Fruit fly (Drosophila melanogaster) whole organism, embryonic: ENCODE data around the gene Pfas.
A peak's percentile ranks its signal among the peaks of the same experiment; 100 is the strongest.

Source experiments
- Ada2b ChIP-seq: fragments of 200-800 bp; sonication (Bioruptor generic); IDR thresholded peaks from 2 replicates; pipeline ENCODE4 v1.3.6; 2022; ENCODE audit warnings: missing biosample characterization, missing genetic modification characterization
- Atf3 ChIP-seq: fragments of 200-800 bp; sonication (Bioruptor generic); optimal IDR thresholded peaks from 3 replicates; lab custom pipeline; 2016; ENCODE audit warnings: missing biosample characterization, missing genetic modification characterization
- Bteb2 ChIP-seq: fragments of 200-800 bp; sonication (Bioruptor generic); optimal IDR thresholded peaks from 2 replicates; lab custom pipeline; 2016; ENCODE audit warnings: missing biosample characterization, missing genetic modification characterization
- CG11695 ChIP-seq: fragments of 200-800 bp; sonication (Bioruptor generic); IDR thresholded peaks from 3 replicates; pipeline ENCODE4 v1.3.6; 2022; ENCODE audit warnings: missing biosample characterization, missing genetic modification characterization
- CG1233 ChIP-seq: fragments of 200-800 bp; sonication (Bioruptor generic); optimal IDR thresholded peaks from 4 replicates; lab custom pipeline; 2018; ENCODE audit warnings: missing biosample characterization, mild to moderate bottlenecking, missing genetic modification characterization
- CG12942 ChIP-seq: fragments of 200-800 bp; sonication (Bioruptor generic); optimal IDR thresholded peaks from 3 replicates; lab custom pipeline; 2016; ENCODE audit warnings: missing biosample characterization, missing genetic modification characterization
- CG13424 ChIP-seq: fragments of 200-800 bp; sonication (Bioruptor generic); optimal IDR thresholded peaks from 2 replicates; lab custom pipeline; 2019; ENCODE audit warnings: missing biosample characterization, mild to moderate bottlenecking, missing genetic modification characterization, moderate library complexity
- CG13624 ChIP-seq: fragments of 200-800 bp; sonication (Bioruptor generic); optimal IDR thresholded peaks from 2 replicates; lab custom pipeline; 2016; ENCODE audit warnings: missing biosample characterization, missing genetic modification characterization
- CG14710 ChIP-seq: fragments of 200-800 bp; sonication (Bioruptor generic); optimal IDR thresholded peaks from 3 replicates; lab custom pipeline; 2019; ENCODE audit warnings: missing biosample characterization, mild to moderate bottlenecking, missing genetic modification characterization, moderate library complexity
- CG15073 ChIP-seq: fragments of 200-800 bp; sonication (Bioruptor generic); optimal IDR thresholded peaks from 2 replicates; lab custom pipeline; 2016; ENCODE audit warnings: missing biosample characterization, missing genetic modification characterization
- CG16863 ChIP-seq: fragments of 200-800 bp; sonication (Bioruptor generic); optimal IDR thresholded peaks from 3 replicates; lab custom pipeline; 2016; ENCODE audit warnings: missing biosample characterization, missing genetic modification characterization
- CG17328 ChIP-seq: fragments of 200-800 bp; sonication (Bioruptor generic); IDR thresholded peaks from 2 replicates; pipeline ENCODE4 v1.3.6; 2022; ENCODE audit warnings: missing biosample characterization, missing genetic modification characterization
- CG2120 ChIP-seq: fragments of 200-800 bp; sonication (Bioruptor generic); optimal IDR thresholded peaks from 3 replicates; lab custom pipeline; 2016; ENCODE audit warnings: missing biosample characterization, missing genetic modification characterization
- CG32772 ChIP-seq: fragments of 200-800 bp; sonication (Bioruptor generic); IDR thresholded peaks from 2 replicates; pipeline ENCODE4 v1.3.6; 2022; ENCODE audit warnings: missing biosample characterization, missing genetic modification characterization
- CG33557 ChIP-seq: fragments of 200-800 bp; sonication (Bioruptor generic); optimal IDR thresholded peaks from 2 replicates; lab custom pipeline; 2019; ENCODE audit warnings: missing biosample characterization, mild to moderate bottlenecking, missing genetic modification characterization, moderate library complexity
- CG4854 ChIP-seq: fragments of 200-800 bp; sonication (Bioruptor generic); optimal IDR thresholded peaks from 2 replicates; lab custom pipeline; 2016; ENCODE audit warnings: missing biosample characterization, missing genetic modification characterization, inconsistent platforms
- CG6683 ChIP-seq: fragments of 200-800 bp; sonication (Bioruptor generic); optimal IDR thresholded peaks from 2 replicates; lab custom pipeline; 2017; ENCODE audit warnings: missing biosample characterization, mild to moderate bottlenecking, missing genetic modification characterization, missing genetic modification reagents
- CG7745 ChIP-seq: fragments of 200-800 bp; sonication (Bioruptor generic); optimal IDR thresholded peaks from 2 replicates; lab custom pipeline; 2018; ENCODE audit warnings: missing biosample characterization, mild to moderate bottlenecking, missing genetic modification characterization, moderate library complexity
- CG8359 ChIP-seq: fragments of 200-800 bp; sonication (Bioruptor generic); optimal IDR thresholded peaks from 2 replicates; lab custom pipeline; 2017; ENCODE audit warnings: missing biosample characterization, mild to moderate bottlenecking, missing genetic modification characterization, borderline replicate concordance
- CG8388 ChIP-seq: fragments of 200-800 bp; sonication (Bioruptor generic); optimal IDR thresholded peaks from 2 replicates; lab custom pipeline; 2019; ENCODE audit warnings: missing biosample characterization, mild to moderate bottlenecking, missing genetic modification characterization, moderate library complexity
- Dip3 ChIP-seq: fragments of 200-800 bp; sonication (Bioruptor generic); optimal IDR thresholded peaks from 3 replicates; lab custom pipeline; 2016; ENCODE audit warnings: missing biosample characterization, missing genetic modification characterization
- Drgx ChIP-seq: fragments of 200-800 bp; sonication (Bioruptor generic); IDR thresholded peaks from 2 replicates; pipeline ENCODE4 v1.3.6; 2022; ENCODE audit warnings: missing biosample characterization, missing genetic modification characterization
- Elba2 ChIP-seq: fragments of 200-800 bp; sonication (Bioruptor generic); optimal IDR thresholded peaks from 3 replicates; lab custom pipeline; 2016; ENCODE audit warnings: missing biosample characterization, missing genetic modification characterization
- Fer3 ChIP-seq: fragments of 200-800 bp; sonication (Bioruptor generic); optimal IDR thresholded peaks from 2 replicates; lab custom pipeline; 2018; ENCODE audit warnings: missing biosample characterization, mild to moderate bottlenecking, missing genetic modification characterization, moderate library complexity
- H15 ChIP-seq: fragments of 200-800 bp; sonication (Bioruptor generic); IDR thresholded peaks from 3 replicates; pipeline ENCODE4 v1.3.6; 2022; ENCODE audit warnings: missing biosample characterization, missing genetic modification characterization
- HmgD ChIP-seq: fragments of 200-800 bp; sonication (Bioruptor generic); optimal IDR thresholded peaks from 3 replicates; lab custom pipeline; 2016; ENCODE audit warnings: missing biosample characterization, missing genetic modification characterization
- Mes4 ChIP-seq: fragments of 200-800 bp; sonication (Bioruptor generic); optimal IDR thresholded peaks from 2 replicates; lab custom pipeline; 2016; ENCODE audit warnings: missing biosample characterization, missing genetic modification characterization
- Oaz ChIP-seq: fragments of 200-800 bp; sonication (Bioruptor generic); IDR thresholded peaks from 2 replicates; pipeline ENCODE4 v1.3.6; 2022; ENCODE audit warnings: missing biosample characterization, missing genetic modification characterization
- Optix ChIP-seq: fragments of 200-800 bp; sonication (Bioruptor generic); IDR thresholded peaks from 3 replicates; pipeline ENCODE4 v1.3.6; 2022; ENCODE audit warnings: missing biosample characterization, missing genetic modification characterization
- PHDP ChIP-seq: fragments of 200-800 bp; sonication (Bioruptor generic); optimal IDR thresholded peaks from 3 replicates; lab custom pipeline; 2018; ENCODE audit warnings: missing biosample characterization, mild to moderate bottlenecking, missing genetic modification characterization, moderate library complexity
- Ravus ChIP-seq: fragments of 200-800 bp; sonication (Bioruptor generic); IDR thresholded peaks from 2 replicates; pipeline ENCODE4 v1.3.6; 2022; ENCODE audit warnings: missing biosample characterization, missing genetic modification characterization
- Xbp1 ChIP-seq: fragments of 200-800 bp; sonication (Bioruptor generic); optimal IDR thresholded peaks from 3 replicates; lab custom pipeline; 2016; ENCODE audit warnings: missing biosample characterization, mild to moderate bottlenecking, missing genetic modification characterization
- az2 ChIP-seq: fragments of 200-800 bp; sonication (Bioruptor generic); optimal IDR thresholded peaks from 3 replicates; lab custom pipeline; 2016; ENCODE audit warnings: missing biosample characterization, missing genetic modification characterization
- cas ChIP-seq: fragments of 200-800 bp; sonication (Bioruptor generic); IDR thresholded peaks from 2 replicates; pipeline ENCODE4 v1.3.6; 2022; ENCODE audit warnings: missing biosample characterization, missing genetic modification characterization
- chif ChIP-seq, 2 experiments: fragments of 200-800 bp; sonication (Bioruptor generic); optimal IDR thresholded peaks; 3 replicates each; lab custom pipeline; 2016; ENCODE audit warnings: missing biosample characterization in 2 of 2, missing genetic modification characterization in 2 of 2
- chn ChIP-seq: fragments of 200-800 bp; sonication (Bioruptor generic); optimal IDR thresholded peaks from 2 replicates; lab custom pipeline; 2016; ENCODE audit warnings: missing biosample characterization, missing genetic modification characterization
- dan ChIP-seq: fragments of 200-800 bp; sonication (Bioruptor generic); IDR thresholded peaks from 2 replicates; pipeline ENCODE4 v1.3.6; 2022; ENCODE audit warnings: missing biosample characterization, missing genetic modification characterization
- dm ChIP-seq: fragments of 200-800 bp; sonication (Bioruptor generic); optimal IDR thresholded peaks from 3 replicates; lab custom pipeline; 2016; ENCODE audit warnings: missing biosample characterization, missing genetic modification characterization
- ems ChIP-seq: fragments of 200-800 bp; sonication (Bioruptor generic); optimal IDR thresholded peaks from 3 replicates; lab custom pipeline; 2016; ENCODE audit warnings: missing biosample characterization, missing genetic modification characterization
- en ChIP-seq: fragments of 200-800 bp; sonication (Bioruptor generic); optimal IDR thresholded peaks from 2 replicates; lab custom pipeline; 2016; ENCODE audit warnings: missing biosample characterization, missing genetic modification characterization
- ewg ChIP-seq: fragments of 200-800 bp; sonication (Bioruptor generic); optimal IDR thresholded peaks from 3 replicates; lab custom pipeline; 2017; ENCODE audit warnings: mild to moderate bottlenecking, missing biosample characterization, missing genetic modification reagents, missing genetic modification characterization
- fd3F ChIP-seq: fragments of 200-800 bp; sonication (Bioruptor generic); optimal IDR thresholded peaks from 2 replicates; lab custom pipeline; 2018; ENCODE audit warnings: missing biosample characterization, mild to moderate bottlenecking, missing genetic modification characterization, moderate library complexity
- gfzf ChIP-seq: fragments of 200-800 bp; sonication (Bioruptor generic); optimal IDR thresholded peaks from 2 replicates; lab custom pipeline; 2016; ENCODE audit warnings: missing biosample characterization, mild to moderate bottlenecking, missing genetic modification characterization, moderate library complexity
- ind ChIP-seq: fragments of 200-800 bp; sonication (Bioruptor generic); optimal IDR thresholded peaks from 3 replicates; lab custom pipeline; 2016; ENCODE audit warnings: missing biosample characterization, missing genetic modification characterization
- lmd ChIP-seq: fragments of 200-800 bp; sonication (Bioruptor generic); IDR thresholded peaks from 2 replicates; pipeline ENCODE4 v1.3.6; 2022; ENCODE audit warnings: missing biosample characterization, missing genetic modification characterization
- pnt ChIP-seq: fragments of 200-800 bp; sonication (Bioruptor generic); optimal IDR thresholded peaks from 3 replicates; lab custom pipeline; 2016; ENCODE audit warnings: missing biosample characterization, missing genetic modification characterization
- sob ChIP-seq: fragments of 200-800 bp; sonication (Bioruptor generic); IDR thresholded peaks from 2 replicates; pipeline ENCODE4 v1.3.6; 2022; ENCODE audit warnings: missing biosample characterization, missing genetic modification characterization
- sr ChIP-seq: fragments of 200-800 bp; sonication (Bioruptor generic); IDR thresholded peaks from 3 replicates; pipeline ENCODE4 v1.3.6; 2022; ENCODE audit warnings: missing biosample characterization, missing genetic modification characterization
- stc ChIP-seq: fragments of 200-800 bp; sonication (Bioruptor generic); IDR thresholded peaks from 2 replicates; pipeline ENCODE4 v1.3.6; 2022; ENCODE audit warnings: missing biosample characterization, missing genetic modification characterization
- wek ChIP-seq: fragments of 200-800 bp; sonication (Bioruptor generic); optimal IDR thresholded peaks from 3 replicates; lab custom pipeline; 2018; ENCODE audit warnings: missing biosample characterization, mild to moderate bottlenecking, missing genetic modification characterization, moderate library complexity
- wor ChIP-seq: fragments of 200-800 bp; sonication (Bioruptor generic); IDR thresholded peaks from 2 replicates; pipeline ENCODE4 v1.3.6; 2022; ENCODE audit warnings: missing biosample characterization, missing genetic modification characterization
- zfh2 ChIP-seq: fragments of 200-800 bp; sonication (Bioruptor generic); optimal IDR thresholded peaks from 2 replicates; lab custom pipeline; 2016; ENCODE audit warnings: missing biosample characterization, missing genetic modification characterization

The Pfas gene

DNA sequence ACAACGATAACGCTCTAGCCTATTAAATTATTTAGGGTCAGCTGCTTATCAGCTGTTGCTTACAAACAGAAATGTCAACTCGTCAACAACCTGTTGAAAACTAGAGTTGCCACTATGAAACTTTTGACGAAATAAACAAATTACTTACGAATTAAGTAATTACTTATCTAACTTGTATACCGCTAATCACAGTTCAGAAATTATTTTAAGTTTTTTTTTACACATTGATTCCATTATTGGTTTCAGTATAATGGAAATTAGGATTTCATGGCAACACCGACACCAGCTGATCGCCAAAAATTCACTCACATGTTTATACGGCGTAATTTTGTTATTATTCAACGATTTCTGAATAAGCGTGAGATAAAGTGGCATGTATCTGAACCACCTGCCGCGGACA is 8.0 kb downstream of the Pfas start, which contains the start of the genes CG9117 and CG31643 (continued):
- TF ChIP-seq gfzf (GFP tag; lab: Kevin White, UChicago) (peak; percentile 16), chn (GFP tag; lab: Kevin White, UChicago) (peak; percentile 42), Dip3 (GFP tag; lab: Kevin White, UChicago) (peak; percentile 68), CG16863 (GFP tag; lab: Kevin White, UChicago) (peak; percentile 49), az2 (GFP tag; lab: Kevin White, UChicago) (peak; percentile 57), CG32772 (GFP tag; lab: Robert Waterston, UW) (no peak), ewg (peak; percentile 28), Drgx (GFP tag; lab: Robert Waterston, UW) (0 out of 2 replicates have a peak, but pooled peaks have one; percentile 21), Bteb2 (peak; percentile 73), Elba2 (GFP tag; lab: Kevin White, UChicago) (peak; percentile 10), lmd (GFP tag; lab: Robert Waterston, UW) (peak; percentile 25; the same call in 1 of the 2 replicates), CG12942 (GFP tag; lab: Kevin White, UChicago) (peak; percentile 57), fd3F (GFP tag; lab: Kevin White, UChicago) (peak; percentile 34), CG13424 (peak; percentile 69), pnt (peak; percentile 39), stc (GFP tag; lab: Robert Waterston, UW) (peak; percentile 21; the same call in 1 of the 2 replicates), wek (no peak), ems (GFP tag; lab: Kevin White, UChicago) (peak; percentile 52), CG2120 (peak; percentile 85), cas (GFP tag; lab: Robert Waterston, UW) (no peak), CG15073 (GFP tag; lab: Kevin White, UChicago) (no peak), CG6683 (peak; percentile 29), en (GFP tag; lab: Kevin White, UChicago) (no peak), Optix (GFP tag; lab: Robert Waterston, UW) (no peak), Ravus (GFP tag; lab: Robert Waterston, UW) (no peak), Mes4 (GFP tag; lab: Kevin White, UChicago) (peak; percentile 30), PHDP (peak; percentile 66), ind (no peak), CG13624 (GFP tag; lab: Kevin White, UChicago) (peak; percentile 76), CG1233 (GFP tag; lab: Kevin White, UChicago) (peak; percentile 30), zfh2 (GFP tag; lab: Kevin White, UChicago) (peak; percentile 68), chif (GFP tag; optimal IDR thresholded peaks at IDR 0.05; lab: Kevin White, UChicago) (peak in 1 of 2 experiments; percentile 31), CG17328 (GFP tag; lab: Robert Waterston, UW) (peak; percentile 31; the same call in 1 of the 2 replicates), Atf3 (GFP tag; lab: Kevin White, UChicago) (no peak), CG33557 (GFP tag; lab: Kevin White, UChicago) (peak; percentile 20), CG8388 (GFP tag; lab: Kevin White, UChicago) (peak; percentile 52), CG4854 (peak; percentile 10), sr (GFP tag; lab: Robert Waterston, UW) (no peak), CG7745 (no peak), CG8359 (no peak), wor (GFP tag; lab: Robert Waterston, UW) (no peak), sob (GFP tag; lab: Robert Waterston, UW) (peak; percentile 58; the same call in 1 of the 2 replicates), Ada2b (GFP tag; lab: Robert Waterston, UW) (0 out of 2 replicates have a peak, but pooled peaks have one; percentile 22), dm (GFP tag; lab: Kevin White, UChicago) (peak; percentile 71), CG14710 (peak; percentile 88), HmgD (no peak), CG11695 (GFP tag; lab: Robert Waterston, UW) (peak; percentile 43; the same call in 1 of the 3 replicates), Xbp1 (GFP tag; lab: Kevin White, UChicago) (peak; percentile 68), dan (no peak), Oaz (GFP tag; lab: Robert Waterston, UW) (no peak), H15 (GFP tag; lab: Robert Waterston, UW) (no peak), Fer3 (tag; lab: Kevin White, UChicago) (peak; percentile 48)
